Worm (Caenorhabditis elegans): ENCODE results near the gene gst-9.

gst-9 gene

DNA sequence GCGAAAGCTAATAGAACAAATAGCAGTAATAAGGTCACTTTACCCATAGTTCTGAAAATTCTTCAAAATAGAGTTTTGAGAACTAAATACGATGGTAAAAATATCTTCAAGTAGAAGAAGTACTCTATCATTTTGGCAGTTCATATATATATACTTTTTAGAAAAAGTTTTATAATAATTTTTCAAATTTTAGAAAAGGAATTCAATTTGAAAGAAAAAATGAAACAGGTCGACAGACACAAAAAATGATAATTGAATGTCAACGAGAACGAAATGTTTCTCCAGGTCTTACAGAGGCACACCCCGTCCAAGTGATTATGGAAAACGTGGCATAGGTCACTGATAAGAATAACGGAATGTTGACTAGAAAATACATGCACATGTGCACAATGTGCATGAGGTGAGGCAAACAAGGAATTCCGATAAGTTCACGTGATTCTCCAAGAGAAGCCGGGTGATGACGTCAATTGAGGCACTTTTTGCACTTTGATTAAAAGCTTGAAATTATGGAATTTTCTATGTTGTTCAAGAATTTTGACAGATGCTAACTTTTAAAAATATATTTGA lies 33.9 kb downstream of the gst-9 start, which contains the start of gene aagr-2:
Gene aagr-2 (minus strand): TSS at position 51 of the 567 bp plus-strand sequence.
- no peak for TF ChIP-seq nhr-6 (tag; optimal IDR thresholded peaks at IDR 0.05)
- no peak for TF ChIP-seq nhr-25 (tag; optimal IDR thresholded peaks at IDR 0.05; ENCODE audit: borderline replicate concordance, insufficient read depth)
- peak; percentile 51 for TF ChIP-seq nhr-77 (tag; optimal IDR thresholded peaks at IDR 0.05)
- TF ChIP-seq zfp-3 (GFP tag; conservative IDR thresholded peaks at IDR 0.05), result 0 out of 2 replicates have a peak, but pooled peaks have one; percentile 37
- TF ChIP-seq dmd-9 (GFP tag; IDR thresholded peaks at IDR 0.05), result no peak
- TF ChIP-seq skn-1 (tag; optimal IDR thresholded peaks at IDR 0.05), result no peak
- TF ChIP-seq fos-1 (tag; optimal IDR thresholded peaks at IDR 0.05), result no peak
- TF ChIP-seq lin-15B (tag; optimal IDR thresholded peaks at IDR 0.05), result no peak
- TF ChIP-seq arid-1 (GFP tag; conservative IDR thresholded peaks at IDR 0.05), result no peak
- TF ChIP-seq mxl-3 (GFP tag; optimal IDR thresholded peaks at IDR 0.05), result peak; percentile 75
- TF ChIP-seq daf-12 (tag; optimal IDR thresholded peaks at IDR 0.05), result no peak
- TF ChIP-seq nhr-48 (tag; optimal IDR thresholded peaks at IDR 0.05), result peak; percentile 85
- no peak for TF ChIP-seq lir-3 (tag; optimal IDR thresholded peaks at IDR 0.05)
- TF ChIP-seq Y48G9A.11 (GFP tag; IDR thresholded peaks at IDR 0.05), result no peak
- no peak for TF ChIP-seq ceh-20 (GFP tag; IDR thresholded peaks at IDR 0.05)
- peak; percentile 82 for TF ChIP-seq mdt-29 (GFP tag; IDR thresholded peaks at IDR 0.05)
- peak; percentile 85 for TF ChIP-seq dve-1 (tag; optimal IDR thresholded peaks at IDR 0.05; ENCODE audit: insufficient read depth)
- TF ChIP-seq zip-11 (GFP tag; IDR thresholded peaks at IDR 0.05), result no peak
- no peak for TF ChIP-seq egl-27 (tag; optimal IDR thresholded peaks at IDR 0.05)
- no peak for TF ChIP-seq dmd-8 (GFP tag; IDR thresholded peaks at IDR 0.05)
- peak; percentile 33 for TF ChIP-seq T20F7.1 (GFP tag; optimal IDR thresholded peaks at IDR 0.05)
- no peak for TF ChIP-seq nhr-237 (tag; optimal IDR thresholded peaks at IDR 0.05)
- no peak for TF ChIP-seq zag-1 (tag; optimal IDR thresholded peaks at IDR 0.05)
- peak in 1 of 2 experiments; percentile 29 for TF ChIP-seq unc-62 (GFP tag; optimal IDR thresholded peaks at IDR 0.05 in 1 of 2)
- no peak for TF ChIP-seq unc-62 (tag; optimal IDR thresholded peaks at IDR 0.05)
- TF ChIP-seq madf-9 (GFP tag; conservative IDR thresholded peaks at IDR 0.05), result no peak
- TF ChIP-seq mdl-1 (tag; optimal IDR thresholded peaks at IDR 0.05), result peak; percentile 0 to 86
- TF ChIP-seq rbr-2 (tag; optimal IDR thresholded peaks at IDR 0.05), result no peak
- TF ChIP-seq F37D6.2 (tag; optimal IDR thresholded peaks at IDR 0.05), result no peak
- no peak for TF ChIP-seq ceh-62 (tag; optimal IDR thresholded peaks at IDR 0.05)
- TF ChIP-seq ceh-28 (tag; optimal IDR thresholded peaks at IDR 0.05), result no peak
- TF ChIP-seq hlh-11 (tag; optimal IDR thresholded peaks at IDR 0.05), result peak; percentile 92
- no peak for TF ChIP-seq duxl-1 (tag; optimal IDR thresholded peaks at IDR 0.05; ENCODE audit: poor library complexity)
- peak; percentile 62 for TF ChIP-seq mep-1 (tag; optimal IDR thresholded peaks at IDR 0.05)
- TF ChIP-seq attf-4 (tag; optimal IDR thresholded peaks at IDR 0.05), result no peak
- peak; percentile 37 for TF ChIP-seq mes-2 (tag; optimal IDR thresholded peaks at IDR 0.05; ENCODE audit: poor library complexity, severe bottlenecking)
- TF ChIP-seq pqm-1 (tag; optimal IDR thresholded peaks at IDR 0.05), result peak; percentile 97
- no peak for TF ChIP-seq D1046.2 (GFP tag; IDR thresholded peaks at IDR 0.05)
- no peak for TF ChIP-seq ceh-82 (tag; optimal IDR thresholded peaks at IDR 0.05)
- TF ChIP-seq nhr-28 (tag; optimal IDR thresholded peaks at IDR 0.05), result peak; percentile 99
- TF ChIP-seq jun-1 (tag; optimal IDR thresholded peaks at IDR 0.05), result no peak
- TF ChIP-seq lin-29 (GFP tag; IDR thresholded peaks at IDR 0.05), result no peak
- no peak for TF ChIP-seq lin-13 (GFP tag; optimal IDR thresholded peaks at IDR 0.05)
- TF ChIP-seq nhr-111 (GFP tag; optimal IDR thresholded peaks at IDR 0.05), result no peak
- peak; percentile 46 for TF ChIP-seq nhr-102 (tag; optimal IDR thresholded peaks at IDR 0.05)
- no peak for TF ChIP-seq nhr-11 (tag; optimal IDR thresholded peaks at IDR 0.05)
- TF ChIP-seq tra-1 (GFP tag; IDR thresholded peaks at IDR 0.05), result peak; percentile 81
- TF ChIP-seq gei-8 (GFP tag; optimal IDR thresholded peaks at IDR 0.05), result no peak
- TF ChIP-seq aha-1 (tag), result no peak
- TF ChIP-seq snpc-1.2 (GFP tag; IDR thresholded peaks at IDR 0.05), result no peak
- TF ChIP-seq R02D3.7 (tag; optimal IDR thresholded peaks at IDR 0.05), result no peak
- no peak for TF ChIP-seq Y105C5A.15 (GFP tag; IDR thresholded peaks at IDR 0.05)

Measured in whole organism, L4 larva.